Fruit fly (Drosophila melanogaster): Measurements from ENCODE around the gene Vtld.

Vtld gene

DNA sequence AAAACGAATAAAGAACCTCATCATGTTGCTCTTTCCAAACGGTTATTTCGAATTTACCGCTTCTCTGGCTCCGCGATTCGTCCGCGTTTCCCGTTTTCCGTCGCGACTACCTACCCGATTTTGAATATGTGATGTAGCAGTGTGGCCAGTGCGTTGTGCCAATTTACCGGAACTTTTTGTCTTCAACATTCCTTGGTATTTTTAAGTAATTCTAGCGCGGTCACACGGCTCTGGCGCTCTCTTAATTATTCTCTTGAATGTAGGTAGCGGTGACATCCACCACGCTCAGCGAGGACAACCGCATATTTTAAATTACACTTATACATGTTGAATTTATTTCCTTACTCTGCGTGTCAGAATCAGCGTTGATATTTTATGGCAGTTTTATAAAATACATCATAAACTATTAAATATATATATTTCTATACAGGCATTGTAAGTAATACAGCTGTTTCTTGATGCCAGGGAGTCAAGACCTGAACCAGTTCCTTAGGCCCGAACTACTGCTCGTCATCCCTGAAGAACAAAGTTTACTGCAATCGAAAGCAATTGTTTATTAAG is 33.3 kb downstream of the Vtld start, which contains the start of the genes CG42637, Gyc76C and SREBP (continued):
- TF ChIP-seq CG3726 (GFP tag; IDR thresholded peaks at IDR 0.05) (no peak), usp (GFP tag; optimal IDR thresholded peaks at IDR 0.05) (no peak), sens-2 (GFP tag; IDR thresholded peaks at IDR 0.05) (no peak), pho (GFP tag; optimal IDR thresholded peaks at IDR 0.05) (no peak), CG10366 (GFP tag; IDR thresholded peaks at IDR 0.05) (peak; percentile 9; the same call in 1 of the 2 replicates), grau (tag; optimal IDR thresholded peaks at IDR 0.05) (peak; percentile 32), sob (GFP tag; IDR thresholded peaks at IDR 0.05) (no peak; the same call in 1 of the 2 replicates), CG30020 (tag; optimal IDR thresholded peaks at IDR 0.05) (peak; percentile 42), CG16863 (GFP tag; optimal IDR thresholded peaks at IDR 0.05) (no peak), ttk (GFP tag; IDR thresholded peaks at IDR 0.05) (no peak), CG10431 (GFP tag; optimal IDR thresholded peaks at IDR 0.05) (peak; percentile 4), zen2 (GFP tag; IDR thresholded peaks at IDR 0.05; ENCODE audit: partially characterized antibody) (no peak; the same call in 1 of the 3 replicates), insv (GFP tag; optimal IDR thresholded peaks at IDR 0.05) (peak in 1 of 2 experiments; percentile 21), tll (GFP tag; optimal IDR thresholded peaks at IDR 0.05) (no peak), hbn (GFP tag; IDR thresholded peaks at IDR 0.05; ENCODE audit: partially characterized antibody) (0 out of 2 replicates have a peak, but pooled peaks have one; percentile 25), CG12744 (GFP tag; optimal IDR thresholded peaks at IDR 0.05) (no peak), CG18011 (GFP tag; optimal IDR thresholded peaks at IDR 0.05) (no peak), CG7987 (GFP tag; optimal IDR thresholded peaks at IDR 0.05) (peak; percentile 7), CG15601 (tag; optimal IDR thresholded peaks at IDR 0.05) (peak; percentile 57), CG7928 (GFP tag; optimal IDR thresholded peaks at IDR 0.05) (peak; percentile 98), E2f1 (GFP tag; IDR thresholded peaks at IDR 0.05) (peak; percentile 31; the same call in 1 of the 2 replicates), chinmo (GFP tag; IDR thresholded peaks at IDR 0.05; ENCODE audit: partially characterized antibody) (peak; percentile 59; the same call in 2 of the 4 replicates), Fer2 (tag; optimal IDR thresholded peaks at IDR 0.05) (no peak), CG5180 (GFP tag; optimal IDR thresholded peaks at IDR 0.05) (no peak), nerfin-2 (GFP tag; IDR thresholded peaks at IDR 0.05; ENCODE audit: partially characterized antibody) (no peak), CG17328 (GFP tag; IDR thresholded peaks at IDR 0.05) (no peak), ci (GFP tag; IDR thresholded peaks at IDR 0.05) (no peak; the same call in 1 of the 3 replicates), inv (GFP tag; IDR thresholded peaks at IDR 0.05; ENCODE audit: partially characterized antibody) (peak; percentile 40; the same call in 1 of the 2 replicates), CG3163 (GFP tag; optimal IDR thresholded peaks at IDR 0.05) (peak; percentile 100), gcm2 (GFP tag; optimal IDR thresholded peaks at IDR 0.05) (no peak), CHES-1-like (GFP tag; optimal IDR thresholded peaks at IDR 0.05) (no peak), lola (GFP tag; optimal IDR thresholded peaks at IDR 0.05) (no peak), dpn (GFP tag; optimal IDR thresholded peaks at IDR 0.05) (no peak), Camta (GFP tag; optimal IDR thresholded peaks at IDR 0.05) (no peak), trem (tag; optimal IDR thresholded peaks at IDR 0.05) (peak; percentile 89), CG7786 (GFP tag; optimal IDR thresholded peaks at IDR 0.05) (no peak), CG2712 (tag; optimal IDR thresholded peaks at IDR 0.05) (peak; percentile 49), jing (GFP tag; optimal IDR thresholded peaks at IDR 0.05) (no peak), tio (GFP tag; optimal IDR thresholded peaks at IDR 0.05) (no peak), pum (GFP tag; optimal IDR thresholded peaks at IDR 0.05) (no peak), dysf (GFP tag; IDR thresholded peaks at IDR 0.05) (no peak), B-H2 (GFP tag; optimal IDR thresholded peaks at IDR 0.05) (peak; percentile 51), CG5953 (GFP tag; IDR thresholded peaks at IDR 0.05) (no peak), danr (GFP tag; IDR thresholded peaks at IDR 0.05) (no peak), Poxn (GFP tag; IDR thresholded peaks at IDR 0.05) (no peak), CG43689 (GFP tag; IDR thresholded peaks at IDR 0.05) (no peak), CG14014 (GFP tag; IDR thresholded peaks at IDR 0.05) (no peak), ATbp (GFP tag; optimal IDR thresholded peaks at IDR 0.05) (no peak), CG7745 (tag; optimal IDR thresholded peaks at IDR 0.05) (no peak), kah (GFP tag; optimal IDR thresholded peaks at IDR 0.05) (no peak)

All from whole organism, embryonic.